Worm (Caenorhabditis elegans): Measurements from ENCODE around the gene mig-38.

DNA sequence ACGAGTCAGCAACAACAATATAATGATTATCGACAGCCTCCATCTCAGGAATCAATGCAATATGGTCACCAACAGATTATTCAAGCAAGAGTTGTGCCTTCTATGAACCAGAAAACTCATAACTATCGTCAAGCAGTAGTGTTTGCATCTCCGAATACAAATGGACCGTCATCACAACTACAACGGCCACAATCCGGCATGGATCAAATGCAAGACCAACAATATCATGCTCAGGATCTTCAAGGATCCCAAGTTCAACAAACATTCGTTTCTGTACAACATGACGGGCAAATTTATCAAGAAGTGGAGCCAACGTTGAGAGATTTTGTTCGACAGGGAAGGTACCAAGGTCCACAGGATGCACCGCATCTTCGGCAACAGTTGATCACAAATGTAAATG is 3.0 kb downstream of the mig-38 start:
- TF ChIP-seq ceh-9 (tag; optimal IDR thresholded peaks at IDR 0.05) (no peak), ceh-14 (tag; optimal IDR thresholded peaks at IDR 0.05) (no peak)
